Worm (Caenorhabditis elegans) whole organism, L3 larva: ENCODE measurements around the gene cutl-11.

ENCODE experiments used
- R02D3.7 ChIP-seq: fragments of 150-350 bp; optimal IDR thresholded peaks from 2 replicates; lab custom pipeline; 2014; ENCODE audit warnings: missing biosample characterization, missing genetic modification characterization
- ama-1 ChIP-seq: fragments of 150-350 bp; optimal IDR thresholded peaks from 2 replicates; lab custom pipeline; 2018
- ceh-16 ChIP-seq: sonication (generic microtip); optimal IDR thresholded peaks from 2 replicates; lab custom pipeline; 2017; ENCODE audit warnings: missing biosample characterization, missing genetic modification characterization
- fos-1 ChIP-seq: fragments of 150-350 bp; optimal IDR thresholded peaks from 2 replicates; lab custom pipeline; 2014; ENCODE audit warnings: missing biosample characterization, missing genetic modification characterization
- jun-1 ChIP-seq: fragments of 150-350 bp; optimal IDR thresholded peaks from 2 replicates; lab custom pipeline; 2014; ENCODE audit warnings: missing biosample characterization, missing genetic modification reagents, missing genetic modification characterization
- nfya-1 ChIP-seq: sonication (generic microtip); optimal IDR thresholded peaks from 2 replicates; lab custom pipeline; 2017; ENCODE audit warnings: missing genetic modification characterization, mild to moderate bottlenecking, missing compliant biosample characterization, antibody characterized with exemption, moderate library complexity; ENCODE audit not compliant: insufficient read depth
- nhr-76 ChIP-seq: fragments of 150-350 bp; sonication (generic microtip); optimal IDR thresholded peaks from 5 replicates; lab custom pipeline; 2014; ENCODE audit warnings: missing biosample characterization, missing genetic modification characterization
- unc-39 ChIP-seq: sonication (generic microtip); optimal IDR thresholded peaks from 4 replicates; lab custom pipeline; 2017; ENCODE audit warnings: missing biosample characterization, missing genetic modification characterization

ce11 chrX:11627013-11627412, 23.6 kb downstream of the cutl-11 start, which contains the start of gene twk-44:
- TF ChIP-seq nhr-76 (no peak), ceh-16 (tag; lab: Kevin White, UChicago) (no peak), unc-39 (tag; lab: Kevin White, UChicago) (no peak), R02D3.7 (tag; lab: Kevin White, UChicago) (no peak), jun-1 (tag; lab: Kevin White, UChicago) (no peak), ama-1 (lab: Kevin White, UChicago) (no peak), nfya-1 (tag; lab: Kevin White, UChicago) (no peak), fos-1 (no peak)
